Fruit fly (Drosophila melanogaster): ENCODE data around the gene CG15011.

DNA sequence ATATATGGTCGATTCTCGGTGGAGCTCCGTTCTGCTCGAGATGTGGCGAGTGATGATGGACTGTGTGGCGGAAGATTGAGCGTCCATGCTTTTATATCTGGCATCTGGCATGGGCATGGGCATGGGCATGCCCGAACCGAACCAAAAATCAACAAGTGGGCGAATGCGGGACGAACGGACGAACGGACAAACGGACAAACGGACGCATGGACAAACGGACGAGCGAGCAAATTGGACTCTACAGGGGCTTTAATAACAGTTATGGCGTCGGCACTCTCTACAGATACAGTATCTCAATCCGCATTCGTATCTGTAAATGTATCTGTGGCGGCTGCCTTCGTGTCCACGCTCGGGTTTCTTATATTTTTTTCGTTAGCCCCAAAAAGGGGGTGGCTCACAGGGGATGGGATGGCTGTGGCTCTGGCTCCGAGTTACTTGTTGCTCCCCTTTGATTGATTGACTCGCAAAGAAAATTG, 22.8 kb downstream of the CG15011 start, which contains the start of gene ImpL2:
- TF ChIP-seq Pif1B (GFP tag; optimal IDR thresholded peaks at IDR 0.05) (no peak), Pif1A (GFP tag; optimal IDR thresholded peaks at IDR 0.05) (no peak), CG14655 (GFP tag; optimal IDR thresholded peaks at IDR 0.05) (no peak), rn (GFP tag; IDR thresholded peaks at IDR 0.05) (no peak), CG13204 (GFP tag; optimal IDR thresholded peaks at IDR 0.05) (no peak), CG10348 (GFP tag; IDR thresholded peaks at IDR 0.05) (no peak), CG32121 (GFP tag; IDR thresholded peaks at IDR 0.05) (no peak), D1 (tag; optimal IDR thresholded peaks at IDR 0.05) (no peak), CG12605 (GFP tag; IDR thresholded peaks at IDR 0.05) (no peak), CG4496 (GFP tag; IDR thresholded peaks at IDR 0.05) (no peak)

All from whole organism, pupa.